Worm (Caenorhabditis elegans) whole organism, mixed stage, embryonic: ENCODE measurements around the gene T05H10.8.
A peak's percentile ranks its signal among the peaks of the same experiment; 100 is the strongest.

Source experiments
- M03D4.4 ChIP-seq: sonication (generic microtip); optimal IDR thresholded peaks from 2 replicates; lab custom pipeline; 2017; ENCODE audit warnings: mild to moderate bottlenecking, missing genetic modification characterization, missing compliant biosample characterization
- bed-3 ChIP-seq: fragments of 200-800 bp; sonication (Bioruptor generic); optimal IDR thresholded peaks from 3 replicates; lab custom pipeline; 2018; ENCODE audit warnings: mild to moderate bottlenecking, missing genetic modification characterization, moderate library complexity, missing compliant biosample characterization
- blmp-1 ChIP-seq: fragments of 150-350 bp; optimal IDR thresholded peaks from 2 replicates; lab custom pipeline; 2014; ENCODE audit warnings: missing biosample characterization, missing genetic modification characterization
- ceh-39 ChIP-seq: fragments of 150-350 bp; optimal IDR thresholded peaks from 2 replicates; lab custom pipeline; 2014; ENCODE audit warnings: missing biosample characterization, missing genetic modification characterization
- ceh-43 ChIP-seq: fragments of 200-800 bp; sonication (Bioruptor generic); optimal IDR thresholded peaks from 2 replicates; lab custom pipeline; 2018; ENCODE audit warnings: mild to moderate bottlenecking, missing genetic modification characterization, moderate library complexity, missing compliant biosample characterization
- ceh-83 ChIP-seq: fragments of 200-800 bp; sonication (Bioruptor generic); optimal IDR thresholded peaks from 2 replicates; lab custom pipeline; 2018; ENCODE audit warnings: mild to moderate bottlenecking, missing genetic modification characterization, missing compliant biosample characterization
- ces-1 ChIP-seq: fragments of 150-350 bp; optimal IDR thresholded peaks from 2 replicates; lab custom pipeline; 2014; ENCODE audit warnings: missing biosample characterization, missing genetic modification reagents, missing genetic modification characterization
- cnd-1 ChIP-seq: fragments of 200-800 bp; sonication (Bioruptor generic); optimal IDR thresholded peaks from 2 replicates; lab custom pipeline; 2018; ENCODE audit warnings: mild to moderate bottlenecking, missing genetic modification characterization, missing compliant biosample characterization
- drap-1 ChIP-seq: fragments of 200-800 bp; sonication (Bioruptor generic); optimal IDR thresholded peaks from 3 replicates; lab custom pipeline; 2018; ENCODE audit warnings: mild to moderate bottlenecking, missing genetic modification characterization, missing compliant biosample characterization
- elt-1 ChIP-seq: sonication (generic microtip); optimal IDR thresholded peaks from 2 replicates; lab custom pipeline; 2017; ENCODE audit warnings: missing genetic modification characterization, mild to moderate bottlenecking, missing compliant biosample characterization, antibody characterized with exemption, moderate library complexity, borderline replicate concordance; ENCODE audit not compliant: insufficient read depth
- elt-3 ChIP-seq: fragments of 150-350 bp; optimal IDR thresholded peaks from 2 replicates; lab custom pipeline; 2014; ENCODE audit warnings: missing biosample characterization, missing genetic modification characterization
- flh-1 ChIP-seq: fragments of 200-800 bp; sonication (Bioruptor generic); optimal IDR thresholded peaks from 2 replicates; lab custom pipeline; 2018; ENCODE audit warnings: mild to moderate bottlenecking, missing genetic modification characterization, moderate library complexity, missing compliant biosample characterization
- ham-2 ChIP-seq: fragments of 200-800 bp; sonication (Bioruptor generic); optimal IDR thresholded peaks from 2 replicates; lab custom pipeline; 2018; ENCODE audit warnings: mild to moderate bottlenecking, missing genetic modification characterization, missing compliant biosample characterization
- hlh-1 ChIP-seq: fragments of 150-350 bp; optimal IDR thresholded peaks from 2 replicates; lab custom pipeline; 2014; ENCODE audit warnings: missing biosample characterization, missing genetic modification reagents, missing genetic modification characterization
- lin-13 ChIP-seq: fragments of 150-350 bp; optimal IDR thresholded peaks from 2 replicates; lab custom pipeline; 2014; ENCODE audit warnings: missing biosample characterization, missing genetic modification characterization
- lin-32 ChIP-seq: fragments of 200-800 bp; sonication (Bioruptor generic); optimal IDR thresholded peaks from 2 replicates; lab custom pipeline; 2018; ENCODE audit warnings: mild to moderate bottlenecking, missing genetic modification characterization, missing compliant biosample characterization
- lsy-2 ChIP-seq: fragments of 150-350 bp; optimal IDR thresholded peaks from 2 replicates; lab custom pipeline; 2014; ENCODE audit warnings: missing biosample characterization, missing genetic modification characterization
- mab-5 ChIP-seq: fragments of 150-350 bp; optimal IDR thresholded peaks from 2 replicates; lab custom pipeline; 2014; ENCODE audit warnings: missing biosample characterization, missing genetic modification characterization
- mep-1 ChIP-seq: fragments of 150-350 bp; optimal IDR thresholded peaks from 2 replicates; lab custom pipeline; 2017; ENCODE audit warnings: missing biosample characterization, missing genetic modification reagents, missing genetic modification characterization, inconsistent platforms
- mls-2 ChIP-seq: sonication (generic microtip); optimal IDR thresholded peaks from 2 replicates; lab custom pipeline; 2016; ENCODE audit warnings: mild to moderate bottlenecking, missing genetic modification characterization, moderate library complexity, missing compliant biosample characterization
- nhr-12 ChIP-seq: fragments of 150-350 bp; optimal IDR thresholded peaks from 2 replicates; lab custom pipeline; 2014; ENCODE audit warnings: missing biosample characterization, missing genetic modification characterization
- nhr-2 ChIP-seq: fragments of 150-350 bp; optimal IDR thresholded peaks from 2 replicates; lab custom pipeline; 2014; ENCODE audit warnings: missing biosample characterization, missing genetic modification characterization
- nhr-237 ChIP-seq: fragments of 150-350 bp; optimal IDR thresholded peaks from 2 replicates; lab custom pipeline; 2014; ENCODE audit warnings: missing biosample characterization, missing genetic modification characterization
- nhr-28 ChIP-seq: fragments of 150-350 bp; optimal IDR thresholded peaks from 2 replicates; lab custom pipeline; 2014; ENCODE audit warnings: missing biosample characterization, missing genetic modification characterization
- pha-4 ChIP-seq: fragments of 150-350 bp; optimal IDR thresholded peaks from 2 replicates; lab custom pipeline; 2018; ENCODE audit warnings: missing biosample characterization, missing genetic modification reagents, missing genetic modification characterization
- sem-2 ChIP-seq: fragments of 200-800 bp; sonication (Bioruptor generic); optimal IDR thresholded peaks from 2 replicates; lab custom pipeline; 2018; ENCODE audit warnings: mild to moderate bottlenecking, missing genetic modification characterization, missing compliant biosample characterization
- snpc-4 ChIP-seq: fragments of 150-350 bp; optimal IDR thresholded peaks from 2 replicates; lab custom pipeline; 2014; ENCODE audit warnings: missing biosample characterization, missing genetic modification characterization
- sptf-1 ChIP-seq: sonication (generic microtip); optimal IDR thresholded peaks from 2 replicates; lab custom pipeline; 2017; ENCODE audit warnings: mild to moderate bottlenecking, missing genetic modification characterization, moderate library complexity, missing compliant biosample characterization
- tbx-8 ChIP-seq: fragments of 200-800 bp; sonication (Bioruptor generic); optimal IDR thresholded peaks from 2 replicates; lab custom pipeline; 2018; ENCODE audit warnings: mild to moderate bottlenecking, missing genetic modification characterization, moderate library complexity, missing compliant biosample characterization
- unc-120 ChIP-seq: sonication (generic microtip); optimal IDR thresholded peaks from 2 replicates; lab custom pipeline; 2017; ENCODE audit warnings: missing genetic modification characterization, missing compliant biosample characterization; ENCODE audit not compliant: poor library complexity, severe bottlenecking
- unc-39 ChIP-seq: fragments of 150-350 bp; optimal IDR thresholded peaks from 2 replicates; lab custom pipeline; 2014; ENCODE audit warnings: missing biosample characterization, missing genetic modification characterization
- unc-62 ChIP-seq: fragments of 150-350 bp; optimal IDR thresholded peaks from 2 replicates; lab custom pipeline; 2014; ENCODE audit warnings: missing biosample characterization, missing genetic modification reagents, missing genetic modification characterization
- zip-8 ChIP-seq: fragments of 150-350 bp; optimal IDR thresholded peaks from 2 replicates; lab custom pipeline; 2014; ENCODE audit warnings: missing biosample characterization, missing genetic modification characterization
- ztf-11 ChIP-seq: fragments of 150-350 bp; optimal IDR thresholded peaks from 2 replicates; lab custom pipeline; 2014; ENCODE audit warnings: missing biosample characterization, missing genetic modification characterization

The T05H10.8 gene

DNA sequence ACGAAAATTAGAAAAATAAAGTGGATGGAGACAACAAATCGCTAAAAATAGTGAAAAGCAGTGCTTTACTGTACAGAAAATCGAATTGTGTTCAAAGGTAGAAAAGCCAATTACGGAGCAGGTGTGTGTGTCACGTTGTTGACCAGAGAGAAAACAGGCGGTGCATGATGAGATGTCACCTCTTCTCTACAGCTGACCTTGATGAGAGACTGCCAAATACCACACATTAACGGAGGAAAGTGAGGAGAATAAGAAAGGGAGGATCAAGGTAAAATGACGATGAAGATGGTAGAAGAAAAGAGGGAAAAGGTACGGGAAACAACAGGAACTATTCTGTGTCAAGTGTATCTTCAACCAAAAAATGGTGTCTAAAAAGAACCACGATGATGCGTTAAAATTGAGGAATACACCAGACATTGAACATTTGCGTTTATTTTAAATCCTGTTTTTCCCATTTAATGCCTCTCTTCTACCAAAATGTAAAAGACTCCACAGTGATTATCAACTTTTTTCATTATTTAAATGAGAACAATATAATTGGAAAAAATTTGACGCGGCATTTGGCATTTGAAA lies 40.4 kb downstream of the T05H10.8 start:
- no peak for TF ChIP-seq cnd-1 (tag; lab: Kevin White, UChicago)
- peak; percentile 49 for TF ChIP-seq nhr-2 (tag; lab: Kevin White, UChicago)
- no peak for TF ChIP-seq unc-62 (GFP tag; lab: Kevin White, UChicago)

ce11 chrII:8102041-8102440 lies 43.2 kb downstream of the T05H10.8 start, which contains the start of gene sre-2:
TSS of gene sre-2 (minus strand) at chrII:8102141.
- TF ChIP-seq hlh-1, result no peak
- no peak for TF ChIP-seq nhr-237 (tag; lab: Kevin White, UChicago)
- TF ChIP-seq lin-32 (GFP tag; lab: Kevin White, UChicago), result no peak
- TF ChIP-seq sptf-1 (tag; lab: Kevin White, UChicago), result no peak

DNA sequence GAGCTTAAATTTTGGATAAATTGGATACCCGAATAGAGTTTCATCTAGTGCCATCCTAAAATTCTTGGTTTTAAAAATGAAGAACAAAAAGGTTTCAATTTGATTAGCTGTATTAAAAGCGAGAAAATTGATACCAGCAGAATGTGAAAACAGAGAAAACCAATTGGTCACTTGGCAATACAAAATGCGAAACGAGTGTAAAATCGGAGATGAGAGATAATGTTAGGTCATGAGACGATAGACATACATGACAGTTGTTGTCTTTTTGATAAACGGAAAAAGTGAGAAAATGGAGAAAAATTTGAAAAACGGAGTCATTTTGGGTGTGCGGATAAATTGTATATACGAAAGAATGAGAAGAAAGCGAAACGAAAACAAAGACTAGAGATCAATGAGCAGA lies 46.1 kb downstream of the T05H10.8 start, which contains the start of gene sfxn-5:
Gene sfxn-5 (minus strand): TSS at position 55 of the 400 bp plus-strand sequence.
- TF ChIP-seq ces-1, result no peak
- TF ChIP-seq mep-1, result no peak
- no peak for TF ChIP-seq lin-32 (GFP tag; lab: Kevin White, UChicago)
- TF ChIP-seq unc-62 (GFP tag; lab: Kevin White, UChicago), result peak; percentile 4
- TF ChIP-seq elt-1, result no peak
- peak; percentile 91 for TF ChIP-seq hlh-1
- TF ChIP-seq ceh-83 (GFP tag; lab: Kevin White, UChicago), result no peak
- TF ChIP-seq unc-120, result peak; percentile 84
- no peak for TF ChIP-seq ceh-43 (GFP tag; lab: Kevin White, UChicago)
- TF ChIP-seq, all 35 proteins: peak for 3

DNA sequence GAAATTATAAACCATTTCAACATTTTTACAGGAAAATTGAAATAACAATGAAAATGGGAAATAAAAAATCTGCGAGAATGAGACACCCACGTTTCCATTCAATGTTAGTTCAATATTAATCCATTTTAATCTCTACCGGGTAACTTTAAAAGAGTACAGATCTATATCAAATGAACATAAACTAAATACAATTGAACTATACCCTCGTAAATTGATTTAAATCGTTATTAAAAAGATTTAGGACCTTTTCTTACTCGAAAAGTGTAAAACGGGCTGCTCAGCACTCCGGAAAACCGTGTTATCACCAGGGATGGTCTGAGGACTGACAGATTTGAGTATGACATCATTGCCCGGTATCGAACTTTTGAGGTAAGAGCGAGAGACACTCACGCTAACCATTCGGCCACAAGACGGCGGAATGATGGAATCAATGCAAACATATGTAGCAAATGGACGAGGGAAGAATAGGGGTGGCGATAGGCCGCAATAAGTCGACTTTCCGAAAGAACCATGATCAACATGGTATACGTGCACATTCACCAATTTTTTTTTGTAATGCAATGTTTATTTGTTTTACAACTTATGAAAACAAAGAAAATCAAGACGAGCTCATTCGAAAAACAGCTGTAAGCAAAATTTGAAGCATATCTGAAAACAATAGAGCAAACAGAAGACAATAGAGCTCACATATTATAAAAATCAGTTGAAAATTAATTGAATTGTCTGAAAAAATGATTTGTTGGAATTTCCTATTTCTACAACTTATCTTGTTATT lies 48.2 kb downstream of the T05H10.8 start, which contains the start of the genes chst-1 and C41C4.9:
Gene chst-1 (minus strand): TSS at position 51 of the 775 bp plus-strand sequence.
Gene C41C4.9 (plus strand): TSS at position 725 of the 775 bp plus-strand sequence.
- TF ChIP-seq lin-32 (GFP tag; lab: Kevin White, UChicago) (peak; percentile 97), lin-13 (peak; percentile 29), M03D4.4 (tag; lab: Kevin White, UChicago) (peak; percentile 94), nhr-28 (tag; lab: Kevin White, UChicago) (peak; percentile 35), mep-1 (peak; percentile 63), flh-1 (GFP tag; lab: Kevin White, UChicago) (peak; percentile 87), tbx-8 (GFP tag; lab: Kevin White, UChicago) (peak; percentile 90), sptf-1 (tag; lab: Kevin White, UChicago) (peak; percentile 97), unc-120 (peak; percentile 95), ceh-43 (GFP tag; lab: Kevin White, UChicago) (peak; percentile 90), zip-8 (tag; lab: Kevin White, UChicago) (no peak), blmp-1 (tag; lab: Kevin White, UChicago) (no peak), pha-4 (tag; lab: Kevin White, UChicago) (peak; percentile 80), cnd-1 (tag; lab: Kevin White, UChicago) (peak; percentile 97), unc-39 (tag; lab: Kevin White, UChicago) (peak; percentile 54), snpc-4 (tag; lab: Kevin White, UChicago) (no peak), drap-1 (GFP tag; lab: Kevin White, UChicago) (peak; percentile 97), elt-1 (no peak), ces-1 (no peak), hlh-1 (peak; percentile 66), unc-62 (GFP tag; lab: Kevin White, UChicago) (peak; percentile 80), ceh-83 (GFP tag; lab: Kevin White, UChicago) (peak; percentile 96), nhr-12 (no peak), ham-2 (GFP tag; lab: Kevin White, UChicago) (peak; percentile 90), bed-3 (GFP tag; lab: Kevin White, UChicago) (peak; percentile 91), nhr-2 (tag; lab: Kevin White, UChicago) (no peak), nhr-237 (tag; lab: Kevin White, UChicago) (no peak), elt-3 (peak; percentile 73), sem-2 (GFP tag; lab: Kevin White, UChicago) (peak; percentile 88), mls-2 (tag; lab: Kevin White, UChicago) (peak; percentile 97), ztf-11 (tag; lab: Kevin White, UChicago) (peak; percentile 31), mab-5 (tag; lab: Kevin White, UChicago) (no peak), ceh-39 (tag; lab: Kevin White, UChicago) (no peak), lsy-2 (tag; lab: Kevin White, UChicago) (peak; percentile 16)
